Worm (Caenorhabditis elegans) whole organism, L1 larva: ENCODE data around the gene wapl-1.

Experiments
- C04F5.9 ChIP-seq: sonication (generic microtip); optimal IDR thresholded peaks from 2 replicates; lab custom pipeline; 2016; ENCODE audit warnings: missing genetic modification characterization, missing compliant biosample characterization
- Y116A8C.19 ChIP-seq: sonication (generic microtip); optimal IDR thresholded peaks from 2 replicates; lab custom pipeline; 2016; ENCODE audit warnings: missing compliant biosample characterization, missing genetic modification characterization, borderline replicate concordance
- aha-1 ChIP-seq: fragments of 150-350 bp; optimal IDR thresholded peaks from 2 replicates; lab custom pipeline; 2014; ENCODE audit warnings: missing biosample characterization, missing genetic modification characterization
- ceh-63 ChIP-seq: fragments of 200-800 bp; sonication (Bioruptor generic); optimal IDR thresholded peaks from 2 replicates; lab custom pipeline; 2018; ENCODE audit warnings: mild to moderate bottlenecking, missing genetic modification characterization, missing compliant biosample characterization
- ceh-8 ChIP-seq: fragments of 200-800 bp; sonication (Bioruptor generic); optimal IDR thresholded peaks from 2 replicates; lab custom pipeline; 2018; ENCODE audit warnings: mild to moderate bottlenecking, missing genetic modification characterization, moderate library complexity, missing compliant biosample characterization
- ceh-82 ChIP-seq, 3 experiments: fragments of 150-350 bp in 1 of 3; sonication (generic microtip) in 2 of 3; optimal IDR thresholded peaks; 2 replicates each; lab custom pipeline; 2014 to 2017; ENCODE audit warnings: missing biosample characterization in 3 of 3, missing genetic modification characterization in 3 of 3
- ceh-88 ChIP-seq: fragments of 200-800 bp; sonication (Bioruptor generic); IDR thresholded peaks from 2 replicates; pipeline ENCODE4 v1.3.6; 2022; ENCODE audit warnings: missing genetic modification characterization, missing compliant biosample characterization
- dpl-1 ChIP-seq, 3 experiments: fragments of 150-350 bp in 2 of 3; sonication (generic microtip) in 1 of 3; optimal IDR thresholded peaks; 2 replicates each; lab custom pipeline; 2014 to 2017; ENCODE audit warnings: missing biosample characterization in 3 of 3, missing genetic modification characterization in 3 of 3, missing genetic modification reagents in 3 of 3
- dsc-1 ChIP-seq: sonication (generic microtip); optimal IDR thresholded peaks from 2 replicates; lab custom pipeline; 2016; ENCODE audit warnings: mild to moderate bottlenecking, missing genetic modification characterization, missing compliant biosample characterization
- efl-3 ChIP-seq: fragments of 200-800 bp; sonication (Bioruptor generic); optimal IDR thresholded peaks from 2 replicates; lab custom pipeline; 2018; ENCODE audit warnings: mild to moderate bottlenecking, missing genetic modification characterization, missing compliant biosample characterization
- egl-13 ChIP-seq: sonication (generic microtip); optimal IDR thresholded peaks from 2 replicates; lab custom pipeline; 2016; ENCODE audit warnings: missing genotype, missing genetic modification reagents, missing genetic modification characterization, missing compliant biosample characterization
- egl-27 ChIP-seq, 2 experiments: fragments of 150-350 bp in 1 of 2; sonication (generic microtip); optimal IDR thresholded peaks; 3 replicates each; lab custom pipeline; 2017 to 2018; ENCODE audit warnings: missing biosample characterization in 2 of 2, missing genetic modification characterization in 2 of 2, missing genetic modification reagents in 2 of 2
- elt-2 ChIP-seq: sonication (generic microtip); optimal IDR thresholded peaks from 2 replicates; lab custom pipeline; 2016; ENCODE audit warnings: missing genetic modification characterization, mild to moderate bottlenecking, inconsistent platforms, missing compliant biosample characterization, missing genetic modification reagents
- fkh-10 ChIP-seq: sonication (generic microtip); optimal IDR thresholded peaks from 2 replicates; lab custom pipeline; 2017; ENCODE audit warnings: missing biosample characterization, missing genetic modification reagents, missing genetic modification characterization
- fkh-4 ChIP-seq: sonication (generic microtip); optimal IDR thresholded peaks from 2 replicates; lab custom pipeline; 2016; ENCODE audit warnings: missing compliant biosample characterization, missing genetic modification characterization, borderline replicate concordance
- fos-1 ChIP-seq: fragments of 150-350 bp; optimal IDR thresholded peaks from 2 replicates; lab custom pipeline; 2014; ENCODE audit warnings: missing biosample characterization, missing genetic modification characterization
- grh-1 ChIP-seq: fragments of 200-800 bp; sonication (Bioruptor generic); IDR thresholded peaks from 2 replicates; pipeline ENCODE4 v1.3.6; 2022; ENCODE audit warnings: missing genetic modification reagents, missing genetic modification characterization, missing compliant biosample characterization
- hlh-4 ChIP-seq: sonication (generic microtip); optimal IDR thresholded peaks from 2 replicates; lab custom pipeline; 2016; ENCODE audit warnings: mild to moderate bottlenecking, missing genetic modification characterization, missing compliant biosample characterization
- irx-1 ChIP-seq: sonication (generic microtip); optimal IDR thresholded peaks from 2 replicates; lab custom pipeline; 2016; ENCODE audit warnings: missing genetic modification characterization, missing compliant biosample characterization
- isw-1 ChIP-seq: fragments of 200-800 bp; sonication (Bioruptor generic); IDR thresholded peaks from 2 replicates; pipeline ENCODE4 v1.3.6; 2022; ENCODE audit warnings: missing genetic modification characterization, missing compliant biosample characterization
- jun-1 ChIP-seq: fragments of 150-350 bp; optimal IDR thresholded peaks from 2 replicates; lab custom pipeline; 2014; ENCODE audit warnings: missing biosample characterization, missing genetic modification reagents, missing genetic modification characterization
- lin-14 ChIP-seq: fragments of 200-800 bp; sonication (Bioruptor generic); optimal IDR thresholded peaks from 2 replicates; lab custom pipeline; 2018; ENCODE audit warnings: mild to moderate bottlenecking, missing genetic modification characterization, moderate library complexity, missing compliant biosample characterization
- lin-15B ChIP-seq: fragments of 150-350 bp; sonication (generic microtip); optimal IDR thresholded peaks from 3 replicates; lab custom pipeline; 2014; ENCODE audit warnings: missing biosample characterization, missing genetic modification characterization
- lsy-2 ChIP-seq, 2 experiments: fragments of 150-350 bp; optimal IDR thresholded peaks; 2 replicates each; lab custom pipeline; 2014; ENCODE audit warnings: missing biosample characterization in 2 of 2, missing genetic modification characterization in 2 of 2
- mab-9 ChIP-seq: fragments of 200-800 bp; sonication (Bioruptor generic); IDR thresholded peaks from 2 replicates; pipeline ENCODE4 v1.3.6; 2022; ENCODE audit warnings: missing genetic modification reagents, missing genetic modification characterization, missing compliant biosample characterization
- mdl-1 ChIP-seq, 2 experiments: fragments of 150-350 bp; optimal IDR thresholded peaks; 2 replicates each; lab custom pipeline; 2014 to 2017; ENCODE audit warnings: missing biosample characterization in 2 of 2, missing genetic modification characterization in 2 of 2, inconsistent platforms in 1 of 2
- nhr-20 ChIP-seq: sonication (generic microtip); optimal IDR thresholded peaks from 2 replicates; lab custom pipeline; 2016; ENCODE audit warnings: mild to moderate bottlenecking, missing genetic modification characterization, missing compliant biosample characterization
- nhr-47 ChIP-seq: sonication (generic microtip); optimal IDR thresholded peaks from 2 replicates; lab custom pipeline; 2016; ENCODE audit warnings: mild to moderate bottlenecking, missing genetic modification characterization, moderate library complexity, missing compliant biosample characterization
- nhr-71 ChIP-seq: sonication (generic microtip); optimal IDR thresholded peaks from 2 replicates; lab custom pipeline; 2016; ENCODE audit warnings: mild to moderate bottlenecking, missing genetic modification characterization, moderate library complexity, missing compliant biosample characterization
- nhr-76 ChIP-seq: sonication (generic microtip); optimal IDR thresholded peaks from 2 replicates; lab custom pipeline; 2017; ENCODE audit warnings: missing biosample characterization, missing genetic modification characterization
- nhr-84 ChIP-seq: sonication (generic microtip); optimal IDR thresholded peaks from 2 replicates; lab custom pipeline; 2017; ENCODE audit warnings: missing biosample characterization, missing genetic modification characterization
- pag-3 ChIP-seq: sonication (generic microtip); optimal IDR thresholded peaks from 2 replicates; lab custom pipeline; 2017; ENCODE audit warnings: missing genetic modification characterization, mild to moderate bottlenecking, missing compliant biosample characterization, antibody characterized with exemption, borderline replicate concordance; ENCODE audit not compliant: insufficient read depth
- pax-3 ChIP-seq: fragments of 200-800 bp; sonication (Bioruptor generic); optimal IDR thresholded peaks from 2 replicates; lab custom pipeline; 2018; ENCODE audit warnings: mild to moderate bottlenecking, missing genetic modification characterization, moderate library complexity, missing compliant biosample characterization
- pqm-1 ChIP-seq: sonication (generic microtip); optimal IDR thresholded peaks from 3 replicates; lab custom pipeline; 2017; ENCODE audit warnings: missing biosample characterization, missing genetic modification characterization
- rnt-1 ChIP-seq: sonication (generic microtip); optimal IDR thresholded peaks from 2 replicates; lab custom pipeline; 2016; ENCODE audit warnings: mild to moderate bottlenecking, missing genetic modification characterization, moderate library complexity, missing compliant biosample characterization
- snpc-4 ChIP-seq: fragments of 150-350 bp; optimal IDR thresholded peaks from 2 replicates; lab custom pipeline; 2014; ENCODE audit warnings: missing biosample characterization, missing genetic modification characterization
- snu-23 ChIP-seq: sonication (generic microtip); optimal IDR thresholded peaks from 2 replicates; lab custom pipeline; 2016; ENCODE audit warnings: missing genetic modification characterization, missing compliant biosample characterization
- sup-37 ChIP-seq: fragments of 200-800 bp; sonication (Bioruptor generic); optimal IDR thresholded peaks from 2 replicates; lab custom pipeline; 2018; ENCODE audit warnings: mild to moderate bottlenecking, missing genetic modification characterization, missing compliant biosample characterization
- swsn-7 ChIP-seq: sonication (generic microtip); optimal IDR thresholded peaks from 2 replicates; lab custom pipeline; 2016; ENCODE audit warnings: missing genetic modification characterization, missing compliant biosample characterization
- tlp-1 ChIP-seq: fragments of 150-350 bp; optimal IDR thresholded peaks from 2 replicates; lab custom pipeline; 2014; ENCODE audit warnings: missing biosample characterization, missing genetic modification characterization
- unc-130 ChIP-seq: fragments of 150-350 bp; optimal IDR thresholded peaks from 2 replicates; lab custom pipeline; 2017; ENCODE audit warnings: missing biosample characterization, missing genetic modification characterization, inconsistent platforms
- unc-86 ChIP-seq: sonication (generic microtip); optimal IDR thresholded peaks from 2 replicates; lab custom pipeline; 2016; ENCODE audit warnings: missing genetic modification characterization, missing compliant biosample characterization
- unc-98 ChIP-seq: fragments of 200-800 bp; sonication (Bioruptor generic); IDR thresholded peaks from 2 replicates; pipeline ENCODE4 v1.3.6; 2022; ENCODE audit warnings: missing genetic modification characterization, missing compliant biosample characterization
- vab-15 ChIP-seq: sonication (generic microtip); optimal IDR thresholded peaks from 2 replicates; lab custom pipeline; 2017; ENCODE audit warnings: missing genotype, mild to moderate bottlenecking, missing genetic modification characterization, missing compliant biosample characterization
- zip-4 ChIP-seq: fragments of 200-800 bp; sonication (Bioruptor generic); optimal IDR thresholded peaks from 2 replicates; lab custom pipeline; 2018; ENCODE audit warnings: mild to moderate bottlenecking, missing genetic modification characterization, moderate library complexity, missing compliant biosample characterization
- ztf-11 ChIP-seq, 2 experiments: sonication (generic microtip); optimal IDR thresholded peaks; 2 replicates each; lab custom pipeline; 2016 to 2017; ENCODE audit warnings: missing genetic modification characterization in 2 of 2, missing biosample characterization in 1 of 2, missing compliant biosample characterization in 1 of 2
- ztf-4 ChIP-seq: fragments of 150-350 bp; optimal IDR thresholded peaks from 2 replicates; lab custom pipeline; 2014; ENCODE audit warnings: missing biosample characterization, missing genetic modification characterization

wapl-1 gene

ce11 chrIV:4402413-4402812 lies 43.1 kb downstream of the wapl-1 start (continued):
- TF ChIP-seq ztf-4 (peak; percentile 39), unc-86 (tag; lab: Kevin White, UChicago) (no peak), mdl-1 (tag; optimal IDR thresholded peaks at IDR 0.05; lab: Kevin White, UChicago) (peak in 1 of 2 experiments; percentile 78), fkh-10 (GFP tag; lab: Kevin White, UChicago) (no peak), isw-1 (no peak), snpc-4 (tag; lab: Kevin White, UChicago) (peak; percentile 25), lin-14 (GFP tag; lab: Kevin White, UChicago) (peak; percentile 82), fkh-4 (no peak), dsc-1 (peak; percentile 51), unc-98 (GFP tag; lab: Robert Waterston, UW) (no peak), ceh-8 (GFP tag; lab: Kevin White, UChicago) (no peak)

- TF ChIP-seq ceh-82 (tag; optimal IDR thresholded peaks at IDR 0.05; lab: Kevin White, UChicago) (peak; percentile 20 to 47 (median 37)), rnt-1 (tag; lab: Kevin White, UChicago) (peak; percentile 49), pqm-1 (tag; lab: Kevin White, UChicago) (no peak), nhr-71 (tag; lab: Kevin White, UChicago) (peak; percentile 88), unc-130 (tag; lab: Kevin White, UChicago) (peak; percentile 17), pax-3 (tag; lab: Kevin White, UChicago) (peak; percentile 4), Y116A8C.19 (tag; lab: Kevin White, UChicago) (no peak), nhr-76 (tag; lab: Kevin White, UChicago) (no peak), lin-15B (tag; lab: Kevin White, UChicago) (no peak), jun-1 (tag; lab: Kevin White, UChicago) (peak; percentile 42), aha-1 (tag; lab: Kevin White, UChicago) (no peak), pag-3 (tag; lab: Kevin White, UChicago) (no peak), vab-15 (tag; lab: Kevin White, UChicago) (peak; percentile 66), egl-27 (tag; optimal IDR thresholded peaks at IDR 0.05; lab: Kevin White, UChicago) (peak; percentile 58 to 71), sup-37 (GFP tag; lab: Kevin White, UChicago) (no peak), isw-1 (no peak), nhr-47 (peak; percentile 84), nhr-84 (no peak), ceh-88 (GFP tag; lab: Robert Waterston, UW) (0 out of 2 replicates have a peak, but pooled peaks have one; percentile 43), swsn-7 (tag; lab: Kevin White, UChicago) (peak; percentile 43), snu-23 (peak; percentile 63), hlh-4 (no peak), egl-13 (no peak), unc-98 (GFP tag; lab: Robert Waterston, UW) (no peak), ztf-4 (peak; percentile 68), grh-1 (GFP tag; lab: Robert Waterston, UW) (peak; percentile 100), lsy-2 (tag; optimal IDR thresholded peaks at IDR 0.05; lab: Kevin White, UChicago) (peak; percentile 72 to 81), ztf-11 (tag; optimal IDR thresholded peaks at IDR 0.05; lab: Kevin White, UChicago) (no peak), ceh-63 (GFP tag; lab: Kevin White, UChicago) (no peak), fos-1 (tag; lab: Kevin White, UChicago) (peak; percentile 55), tlp-1 (tag; lab: Kevin White, UChicago) (no peak), dpl-1 (GFP tag; optimal IDR thresholded peaks at IDR 0.05; lab: Kevin White, UChicago) (peak; percentile 60 to 75 (median 69)), elt-2 (tag; lab: Kevin White, UChicago) (no peak), fkh-10 (GFP tag; lab: Kevin White, UChicago) (no peak), irx-1 (tag; lab: Kevin White, UChicago) (peak; percentile 80), mdl-1 (tag; optimal IDR thresholded peaks at IDR 0.05; lab: Kevin White, UChicago) (peak; percentile 10 to 63), mab-9 (GFP tag; lab: Robert Waterston, UW) (peak; percentile 59), nhr-20 (tag; lab: Kevin White, UChicago) (peak; percentile 84), C04F5.9 (tag; lab: Kevin White, UChicago) (no peak), efl-3 (GFP tag; lab: Kevin White, UChicago) (peak; percentile 96), zip-4 (GFP tag; lab: Kevin White, UChicago) (no peak)
Observed at ce11 chrIV:4400350-4401326, 44.9 kb downstream of the wapl-1 start, which contains the start of gene Y24D9A.6. TSS of gene Y24D9A.6 (minus strand) at chrIV:4400400.
